Fruit fly (Drosophila melanogaster) whole organism, prepupa: Measurements from ENCODE around the gene CG10845.

Source experiments
- Blimp-1 ChIP-seq: fragments of 200-800 bp; sonication (Bioruptor generic); optimal IDR thresholded peaks from 3 replicates; lab custom pipeline; 2017; ENCODE audit warnings: missing biosample characterization, missing genetic modification characterization, mild to moderate bottlenecking, moderate library complexity, missing genetic modification reagents
- CG10631 ChIP-seq: fragments of 200-800 bp; sonication (Bioruptor generic); optimal IDR thresholded peaks from 2 replicates; lab custom pipeline; 2016; ENCODE audit warnings: missing biosample characterization, missing genetic modification characterization
- CG15336 ChIP-seq: fragments of 200-800 bp; sonication (Bioruptor generic); IDR thresholded peaks from 2 replicates; pipeline ENCODE4 v1.3.6; 2022; ENCODE audit warnings: missing biosample characterization, missing genetic modification characterization
- CG3032 ChIP-seq: fragments of 200-800 bp; optimal IDR thresholded peaks from 2 replicates; lab custom pipeline; 2019; ENCODE audit warnings: missing biosample characterization, mild to moderate bottlenecking, missing genetic modification characterization, moderate library complexity
- CG31627 ChIP-seq: fragments of 200-800 bp; sonication (Bioruptor generic); optimal IDR thresholded peaks from 3 replicates; lab custom pipeline; 2016; ENCODE audit warnings: missing biosample characterization, missing genetic modification characterization
- CG32006 ChIP-seq: fragments of 200-800 bp; sonication (Bioruptor generic); optimal IDR thresholded peaks from 3 replicates; lab custom pipeline; 2017; ENCODE audit warnings: missing biosample characterization, mild to moderate bottlenecking, missing genetic modification characterization
- CG3919 ChIP-seq: fragments of 200-800 bp; sonication (Bioruptor generic); optimal IDR thresholded peaks from 3 replicates; lab custom pipeline; 2016; ENCODE audit warnings: missing biosample characterization, missing genetic modification characterization
- CG6163 ChIP-seq: fragments of 200-800 bp; sonication (Bioruptor generic); IDR thresholded peaks from 3 replicates; pipeline ENCODE4 v1.3.6; 2022; ENCODE audit warnings: missing biosample characterization, missing genetic modification characterization
- CG6792 ChIP-seq: fragments of 200-800 bp; sonication (Bioruptor generic); optimal IDR thresholded peaks from 3 replicates; lab custom pipeline; 2016; ENCODE audit warnings: missing biosample characterization, missing genetic modification characterization
- CG6808 ChIP-seq: fragments of 200-800 bp; sonication (Bioruptor generic); optimal IDR thresholded peaks from 3 replicates; lab custom pipeline; 2017; ENCODE audit warnings: missing biosample characterization, missing genetic modification characterization, mild to moderate bottlenecking, moderate library complexity, missing genetic modification reagents
- CG8319 ChIP-seq: fragments of 200-800 bp; sonication (Bioruptor generic); optimal IDR thresholded peaks from 3 replicates; lab custom pipeline; 2016; ENCODE audit warnings: missing biosample characterization, missing genetic modification characterization
- CG9139 ChIP-seq: fragments of 200-800 bp; sonication (Bioruptor generic); optimal IDR thresholded peaks from 3 replicates; lab custom pipeline; 2017; ENCODE audit warnings: missing biosample characterization, mild to moderate bottlenecking, missing genetic modification characterization
- Eip75B ChIP-seq: fragments of 200-800 bp; sonication (Bioruptor generic); optimal IDR thresholded peaks from 3 replicates; lab custom pipeline; 2016; ENCODE audit warnings: missing biosample characterization, missing genetic modification characterization
- Eip78C ChIP-seq: fragments of 200-800 bp; sonication (Bioruptor generic); peaks from one replicate; lab custom pipeline; 2016; ENCODE audit warnings: missing biosample characterization, missing genetic modification characterization
- Eip93F ChIP-seq: fragments of 200-800 bp; sonication (Bioruptor generic); optimal IDR thresholded peaks from 2 replicates; lab custom pipeline; 2016; ENCODE audit warnings: missing biosample characterization, mild to moderate bottlenecking, missing genetic modification characterization
- Ets21C ChIP-seq: fragments of 200-800 bp; sonication (Bioruptor generic); optimal IDR thresholded peaks from 3 replicates; lab custom pipeline; 2016; ENCODE audit warnings: missing biosample characterization, missing genetic modification characterization
- Ets96B ChIP-seq: fragments of 200-800 bp; optimal IDR thresholded peaks from 2 replicates; lab custom pipeline; 2019; ENCODE audit warnings: missing biosample characterization, mild to moderate bottlenecking, missing genetic modification characterization, moderate library complexity
- Hr38 ChIP-seq: sonication (Bioruptor generic); optimal IDR thresholded peaks from 2 replicates; lab custom pipeline; 2016; ENCODE audit warnings: missing biosample characterization, missing genetic modification characterization
- Hr39 ChIP-seq: fragments of 200-800 bp; sonication (Bioruptor generic); optimal IDR thresholded peaks from 2 replicates; lab custom pipeline; 2016; ENCODE audit warnings: missing biosample characterization, missing genetic modification characterization
- Hr4 ChIP-seq: fragments of 200-800 bp; sonication (Bioruptor generic); optimal IDR thresholded peaks from 3 replicates; lab custom pipeline; 2016; ENCODE audit warnings: missing biosample characterization, missing genetic modification characterization
- Lpt ChIP-seq: fragments of 200-800 bp; sonication (Bioruptor generic); optimal IDR thresholded peaks from 3 replicates; lab custom pipeline; 2016; ENCODE audit warnings: missing biosample characterization, missing genetic modification characterization
- Met ChIP-seq: fragments of 200-800 bp; sonication (Bioruptor generic); optimal IDR thresholded peaks from 3 replicates; lab custom pipeline; 2016; ENCODE audit warnings: missing biosample characterization, missing genetic modification characterization
- Smox ChIP-seq: fragments of 200-800 bp; sonication (Bioruptor generic); optimal IDR thresholded peaks from 3 replicates; lab custom pipeline; 2016; ENCODE audit warnings: missing biosample characterization, missing genetic modification characterization
- achi ChIP-seq: fragments of 200-800 bp; sonication (Bioruptor generic); optimal IDR thresholded peaks from 3 replicates; lab custom pipeline; 2016; ENCODE audit warnings: missing biosample characterization, missing genetic modification characterization
- acj6 ChIP-seq: fragments of 200-800 bp; sonication (Bioruptor generic); optimal IDR thresholded peaks from 3 replicates; lab custom pipeline; 2016; ENCODE audit warnings: missing biosample characterization, missing genetic modification characterization
- dac ChIP-seq: fragments of 200-800 bp; sonication (Bioruptor generic); optimal IDR thresholded peaks from 2 replicates; lab custom pipeline; 2017; ENCODE audit warnings: missing biosample characterization, mild to moderate bottlenecking, missing genetic modification characterization
- dsx ChIP-seq: fragments of 200-800 bp; optimal IDR thresholded peaks from 3 replicates; lab custom pipeline; 2019; ENCODE audit warnings: missing biosample characterization, mild to moderate bottlenecking, missing genetic modification characterization, moderate library complexity; ENCODE audit not compliant: poor library complexity, severe bottlenecking
- eg ChIP-seq: fragments of 200-800 bp; sonication (Bioruptor generic); IDR thresholded peaks from 3 replicates; pipeline ENCODE4 v1.3.6; 2022; ENCODE audit warnings: missing biosample characterization, missing genetic modification characterization
- esn ChIP-seq: fragments of 200-800 bp; sonication (Bioruptor generic); optimal IDR thresholded peaks from 2 replicates; lab custom pipeline; 2016; ENCODE audit warnings: missing biosample characterization, mild to moderate bottlenecking, missing genetic modification characterization, moderate library complexity
- fd59A ChIP-seq: fragments of 200-800 bp; sonication (Bioruptor generic); optimal IDR thresholded peaks from 2 replicates; lab custom pipeline; 2017; ENCODE audit warnings: missing biosample characterization, mild to moderate bottlenecking, missing genetic modification characterization, missing genetic modification reagents
- fd85E ChIP-seq: fragments of 200-800 bp; sonication (Bioruptor generic); optimal IDR thresholded peaks from 3 replicates; lab custom pipeline; 2016; ENCODE audit warnings: missing biosample characterization, missing genetic modification characterization
- fkh ChIP-seq: fragments of 200-800 bp; sonication (Bioruptor generic); optimal IDR thresholded peaks from 3 replicates; lab custom pipeline; 2017; ENCODE audit warnings: missing biosample characterization, mild to moderate bottlenecking, missing genetic modification characterization, moderate library complexity
- lz ChIP-seq: fragments of 200-800 bp; sonication (Bioruptor generic); optimal IDR thresholded peaks from 3 replicates; lab custom pipeline; 2016; ENCODE audit warnings: missing biosample characterization, missing genetic modification characterization
- net ChIP-seq: fragments of 200-800 bp; sonication (Bioruptor generic); optimal IDR thresholded peaks from 3 replicates; lab custom pipeline; 2016; ENCODE audit warnings: missing biosample characterization, missing genetic modification characterization
- pdm3 ChIP-seq: fragments of 200-800 bp; sonication (Bioruptor generic); optimal IDR thresholded peaks from 3 replicates; lab custom pipeline; 2016; ENCODE audit warnings: missing biosample characterization, missing genetic modification characterization
- spab ChIP-seq: fragments of 200-800 bp; sonication (Bioruptor generic); optimal IDR thresholded peaks from 2 replicates; lab custom pipeline; 2017; ENCODE audit warnings: missing biosample characterization, mild to moderate bottlenecking, missing genetic modification characterization, missing genetic modification reagents
- ss ChIP-seq, 2 experiments: fragments of 200-800 bp; sonication (Bioruptor generic); optimal IDR thresholded peaks; 2 replicates in 1 of 2; 3 replicates in 1 of 2; lab custom pipeline; 2017 to 2018; ENCODE audit warnings: mild to moderate bottlenecking in 2 of 2, missing biosample characterization in 2 of 2, missing genetic modification characterization in 2 of 2, moderate library complexity in 1 of 2
- svp ChIP-seq: fragments of 200-800 bp; sonication (Bioruptor generic); peaks from one replicate; lab custom pipeline; 2016; ENCODE audit warnings: missing biosample characterization, missing genetic modification characterization
- topi ChIP-seq: fragments of 200-800 bp; sonication (Bioruptor generic); optimal IDR thresholded peaks from 3 replicates; lab custom pipeline; 2016; ENCODE audit warnings: missing biosample characterization, missing genetic modification characterization
- vri ChIP-seq: fragments of 200-800 bp; sonication (Bioruptor generic); optimal IDR thresholded peaks from 3 replicates; lab custom pipeline; 2016; ENCODE audit warnings: missing biosample characterization, mild to moderate bottlenecking, missing genetic modification characterization

The CG10845 gene

dm6 chr3R:24859701-24860100 lies 41.2 kb upstream of the CG10845 start, which contains the start of gene ppk22:
Gene ppk22 (minus strand): TSS chr3R:24859801.
- TF ChIP-seq Blimp-1: no peak
- no peak for TF ChIP-seq Lpt (GFP tag; lab: Kevin White, UChicago)
- TF ChIP-seq CG8319 (GFP tag; lab: Kevin White, UChicago): no peak

- TF ChIP-seq ss (GFP tag; optimal IDR thresholded peaks at IDR 0.05; lab: Kevin White, UChicago) (peak in 1 of 2 experiments; percentile 51), CG31627 (GFP tag; lab: Kevin White, UChicago) (no peak), dsx (GFP tag; lab: Kevin White, UChicago) (no peak), Eip78C (GFP tag; lab: Kevin White, UChicago) (peak; percentile 69), CG9139 (GFP tag; lab: Kevin White, UChicago) (peak; percentile 27), CG6163 (GFP tag; lab: Robert Waterston, UW) (0 out of 3 replicates have a peak, but pooled peaks have one; percentile 24), pdm3 (no peak), dac (no peak), lz (GFP tag; lab: Kevin White, UChicago) (no peak), Met (GFP tag; lab: Kevin White, UChicago) (no peak), CG6792 (no peak), Eip75B (GFP tag; lab: Kevin White, UChicago) (no peak), eg (no peak), acj6 (GFP tag; lab: Kevin White, UChicago) (no peak)
Observed at dm6 chr3R:24860316-24860826, 40.5 kb upstream of the CG10845 start, which contains the start of gene CG13639. Gene CG13639 (minus strand): TSS chr3R:24860366.

dm6 chr3R:24862065-24862464 lies 38.9 kb upstream of the CG10845 start, which contains the start of gene CG13640:
Gene CG13640 (minus strand): TSS chr3R:24862165.
- TF ChIP-seq Ets21C (GFP tag; lab: Kevin White, UChicago): no peak
- TF ChIP-seq fd59A: no peak
- TF ChIP-seq fd85E (GFP tag; lab: Kevin White, UChicago): no peak
- TF ChIP-seq CG10631: no peak
- TF ChIP-seq CG3032 (tag; lab: Kevin White, UChicago): no peak
- TF ChIP-seq Eip93F (GFP tag; lab: Kevin White, UChicago): no peak
- no peak for TF ChIP-seq CG31627 (GFP tag; lab: Kevin White, UChicago)
- no peak for TF ChIP-seq CG6163 (GFP tag; lab: Robert Waterston, UW)
- TF ChIP-seq Hr38: no peak
- TF ChIP-seq, all 60 proteins: peak for 0

- TF ChIP-seq svp (GFP tag; lab: Kevin White, UChicago) (peak; percentile 50), CG6163 (GFP tag; lab: Robert Waterston, UW) (no peak), vri (GFP tag; lab: Kevin White, UChicago) (peak; percentile 48), Hr4 (GFP tag; lab: Kevin White, UChicago) (no peak), fkh (GFP tag; lab: Kevin White, UChicago) (peak; percentile 31)
Observed at dm6 chr3R:24862574-24863089, 38.3 kb upstream of the CG10845 start, which contains the start of gene CG7016. Gene CG7016 (plus strand): TSS chr3R:24862931.

- TF ChIP-seq pdm3: no peak
Observed at dm6 chr3R:24863894-24864293, 37.0 kb upstream of the CG10845 start.

- TF ChIP-seq Eip78C (GFP tag; lab: Kevin White, UChicago) (peak; percentile 57), spab (GFP tag; lab: Kevin White, UChicago) (no peak), CG15336 (GFP tag; lab: Robert Waterston, UW) (peak; percentile 12; the same call in 1 of the 2 replicates), CG3919 (no peak), eg (0 out of 3 replicates have a peak, but pooled peaks have one; percentile 29), achi (GFP tag; lab: Kevin White, UChicago) (no peak), Ets96B (tag; lab: Kevin White, UChicago) (peak; percentile 18), CG32006 (GFP tag; lab: Kevin White, UChicago) (no peak), net (GFP tag; lab: Kevin White, UChicago) (no peak), Hr39 (GFP tag; lab: Kevin White, UChicago) (no peak), CG6808 (GFP tag; lab: Kevin White, UChicago) (no peak), esn (GFP tag; lab: Kevin White, UChicago) (no peak), topi (GFP tag; lab: Kevin White, UChicago) (no peak), Smox (no peak), svp (GFP tag; lab: Kevin White, UChicago) (peak; percentile 65), CG31627 (GFP tag; lab: Kevin White, UChicago) (no peak)
- TF ChIP-seq, all 60 proteins: peak for 5
Observed at dm6 chr3R:24864719-24865400, 36.1 kb upstream of the CG10845 start, which contains the start of the genes Srg1 and Elal. Gene Srg1 (minus strand): TSS chr3R:24864732. Gene Elal (plus strand): TSS chr3R:24865350.
